Fruit fly (Drosophila melanogaster) Kc167 (cell line): ENCODE results near the gene r-l.

Source experiments
- h ChIP-seq: fragments of >200 bp; optimal IDR thresholded peaks from 3 replicates; lab custom pipeline; 2018; ENCODE audit warnings: missing external identifiers
- insv ChIP-seq: fragments of >200 bp; optimal IDR thresholded peaks from 3 replicates; lab custom pipeline; 2018; ENCODE audit warnings: missing external identifiers
- ttk ChIP-seq: sonication (Bioruptor generic); optimal IDR thresholded peaks from 2 replicates; lab custom pipeline; 2017; ENCODE audit warnings: missing external identifiers

Gene r-l

dm6 chr3R:21022769-21023517 is 50.2 kb downstream of the r-l start:
- TF ChIP-seq insv (lab: Kevin White, UChicago) (no peak), ttk (lab: Kevin White, UChicago) (no peak), h (lab: Kevin White, UChicago) (no peak)
